Fruit fly (Drosophila melanogaster) whole organism, wandering third instar larva: ENCODE measurements around the gene cert.

Source experiments
- Abd-B ChIP-seq: fragments of >200 bp; optimal IDR thresholded peaks from 2 replicates; lab custom pipeline; 2017; ENCODE audit warnings: missing biosample characterization, missing genetic modification characterization
- CG32264 ChIP-seq: fragments of 200-800 bp; sonication (Bioruptor generic); optimal IDR thresholded peaks from 2 replicates; lab custom pipeline; 2016; ENCODE audit warnings: missing biosample characterization, missing genetic modification characterization
- CG9705 ChIP-seq: fragments of 200-800 bp; sonication (Bioruptor generic); optimal IDR thresholded peaks from 2 replicates; lab custom pipeline; 2018; ENCODE audit warnings: missing biosample characterization, mild to moderate bottlenecking, missing genetic modification characterization
- Dfd ChIP-seq: fragments of >200 bp; optimal IDR thresholded peaks from 2 replicates; lab custom pipeline; 2017; ENCODE audit warnings: missing biosample characterization, missing genetic modification characterization
- Dif ChIP-seq: fragments of 200-275, 200-300 bp; sonication (Bioruptor generic); optimal IDR thresholded peaks from 2 replicates; lab custom pipeline; 2018; ENCODE audit warnings: missing biosample characterization, missing genetic modification characterization; ENCODE audit not compliant: partially characterized antibody
- GATAd ChIP-seq: sonication (Bioruptor generic); optimal IDR thresholded peaks from 2 replicates; lab custom pipeline; 2016; ENCODE audit warnings: missing biosample characterization, missing genetic modification characterization
- HLH106 ChIP-seq: fragments of 200-800 bp; optimal IDR thresholded peaks from 3 replicates; lab custom pipeline; 2019; ENCODE audit warnings: missing biosample characterization, mild to moderate bottlenecking, missing genetic modification characterization, moderate library complexity
- Hnf4 ChIP-seq: fragments of 200-800 bp; sonication (Bioruptor generic); optimal IDR thresholded peaks from 2 replicates; lab custom pipeline; 2016; ENCODE audit warnings: missing biosample characterization, mild to moderate bottlenecking, missing genetic modification characterization
- Hr83 ChIP-seq: fragments of 200-300 bp; sonication (Bioruptor generic); optimal IDR thresholded peaks from 2 replicates; lab custom pipeline; 2016; ENCODE audit warnings: missing biosample characterization, mild to moderate bottlenecking, missing genetic modification characterization, moderate library complexity; ENCODE audit not compliant: poor library complexity, severe bottlenecking
- Jra ChIP-seq: sonication (Bioruptor generic); optimal IDR thresholded peaks from 2 replicates; lab custom pipeline; 2016; ENCODE audit warnings: missing biosample characterization, missing genetic modification characterization
- Mio ChIP-seq: sonication (Bioruptor generic); optimal IDR thresholded peaks from 2 replicates; lab custom pipeline; 2016; ENCODE audit warnings: missing biosample characterization, missing genetic modification characterization
- Myc ChIP-seq: fragments of >200 bp; optimal IDR thresholded peaks from 2 replicates; lab custom pipeline; 2017
- N ChIP-seq: fragments of >200 bp; optimal IDR thresholded peaks from 2 replicates; lab custom pipeline; 2018; ENCODE audit warnings: missing biosample characterization, missing external identifiers, missing genetic modification characterization
- OdsH ChIP-seq: fragments of 200-800 bp; sonication (Bioruptor generic); optimal IDR thresholded peaks from 2 replicates; lab custom pipeline; 2016; ENCODE audit warnings: missing biosample characterization, mild to moderate bottlenecking, missing genetic modification characterization
- Rel ChIP-seq, 2 experiments: fragments of 200-800 bp; sonication (Bioruptor generic) in 1 of 2; optimal IDR thresholded peaks; 2 replicates in 1 of 2; 3 replicates in 1 of 2; lab custom pipeline; 2016 to 2019; ENCODE audit warnings: mild to moderate bottlenecking in 2 of 2, missing biosample characterization in 2 of 2, missing genetic modification characterization in 2 of 2, moderate library complexity in 1 of 2
- Sp1 ChIP-seq: fragments of 200-800 bp; sonication (Bioruptor generic); optimal IDR thresholded peaks from 3 replicates; lab custom pipeline; 2019; ENCODE audit warnings: missing biosample characterization, mild to moderate bottlenecking, missing genetic modification characterization, moderate library complexity
- Vsx2 ChIP-seq: fragments of 200-300, 225-300 bp; sonication (Bioruptor generic); optimal IDR thresholded peaks from 2 replicates; lab custom pipeline; 2018; ENCODE audit warnings: missing biosample characterization, missing genetic modification characterization; ENCODE audit not compliant: partially characterized antibody
- br ChIP-seq: fragments of 200-800 bp; sonication (Bioruptor generic); optimal IDR thresholded peaks from 2 replicates; lab custom pipeline; 2016; ENCODE audit warnings: missing biosample characterization, missing genetic modification characterization
- brk ChIP-seq: fragments of 200-800 bp; sonication (Bioruptor generic); optimal IDR thresholded peaks from 2 replicates; lab custom pipeline; 2016; ENCODE audit warnings: missing biosample characterization, mild to moderate bottlenecking, missing genetic modification characterization
- dmrt93B ChIP-seq: fragments of 200-800 bp; sonication (Bioruptor generic); optimal IDR thresholded peaks from 2 replicates; lab custom pipeline; 2018; ENCODE audit warnings: missing biosample characterization, mild to moderate bottlenecking, missing genetic modification characterization
- dsf ChIP-seq: sonication (Bioruptor generic); optimal IDR thresholded peaks from 2 replicates; lab custom pipeline; 2016; ENCODE audit warnings: missing biosample characterization, missing genetic modification characterization, borderline replicate concordance
- ey ChIP-seq: fragments of 200-800 bp; sonication (Bioruptor generic); optimal IDR thresholded peaks from 2 replicates; lab custom pipeline; 2016; ENCODE audit warnings: missing biosample characterization, missing genetic modification characterization
- fru ChIP-seq: fragments of 200-800 bp; sonication (Bioruptor generic); optimal IDR thresholded peaks from 3 replicates; lab custom pipeline; 2016; ENCODE audit warnings: missing biosample characterization, mild to moderate bottlenecking, missing genetic modification characterization
- h ChIP-seq: fragments of 200-800 bp; sonication (Bioruptor generic); optimal IDR thresholded peaks from 3 replicates; lab custom pipeline; 2016; ENCODE audit warnings: missing biosample characterization, mild to moderate bottlenecking, missing genetic modification characterization
- jim ChIP-seq: fragments of 175-275, 200-325 bp; sonication (Bioruptor generic); optimal IDR thresholded peaks from 2 replicates; lab custom pipeline; 2016; ENCODE audit warnings: missing biosample characterization, mild to moderate bottlenecking, missing genetic modification characterization
- lola ChIP-seq: fragments of >200 bp; optimal IDR thresholded peaks from 2 replicates; lab custom pipeline; 2017; ENCODE audit warnings: missing biosample characterization, missing genetic modification characterization
- pan ChIP-seq: fragments of >200 bp; optimal IDR thresholded peaks from 2 replicates; lab custom pipeline; 2017
- sv ChIP-seq: fragments of 200-800 bp; sonication (Bioruptor generic); optimal IDR thresholded peaks from 3 replicates; lab custom pipeline; 2016; ENCODE audit warnings: missing biosample characterization, missing genetic modification characterization
- tai ChIP-seq: sonication (Bioruptor generic); optimal IDR thresholded peaks from 2 replicates; lab custom pipeline; 2016; ENCODE audit warnings: missing biosample characterization, missing genetic modification characterization
- usp ChIP-seq: fragments of >200 bp; optimal IDR thresholded peaks from 2 replicates; lab custom pipeline; 2017; ENCODE audit warnings: missing biosample characterization, missing genetic modification characterization
- woc ChIP-seq: sonication (Bioruptor generic); optimal IDR thresholded peaks from 2 replicates; lab custom pipeline; 2016; ENCODE audit warnings: missing biosample characterization, mild to moderate bottlenecking, missing genetic modification characterization

Gene cert

DNA sequence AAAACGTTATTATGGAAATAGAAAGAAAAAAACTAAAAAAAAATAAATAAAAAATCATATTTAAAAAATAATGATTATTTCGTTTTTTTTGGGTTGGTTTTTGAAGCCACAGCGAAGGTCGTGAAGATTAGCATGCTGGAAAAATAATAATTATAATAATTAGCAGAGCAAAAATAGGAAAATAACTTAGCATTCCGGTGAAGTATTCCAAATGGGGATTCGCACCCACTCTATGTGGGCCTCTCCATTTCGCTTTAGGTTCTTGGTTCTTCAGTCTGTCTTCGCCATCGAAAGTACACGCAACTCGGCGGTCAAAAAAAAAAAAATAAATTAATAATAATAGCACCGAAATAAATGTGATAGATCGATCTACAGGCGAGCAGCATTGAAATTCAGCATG, 38.6 kb upstream of the cert start, which contains the start of gene CG34462:
CG34462 (plus strand) TSS at position 301 of the 400 bp plus-strand sequence.
- TF ChIP-seq h (GFP tag; lab: Kevin White, UChicago) (no peak), N (no peak), Jra (GFP tag; lab: Kevin White, UChicago) (no peak), Hnf4 (GFP tag; lab: Kevin White, UChicago) (no peak), Hr83 (no peak), tai (no peak), usp (GFP tag; lab: Kevin White, UChicago) (no peak), pan (lab: Kevin White, UChicago) (no peak), Myc (lab: Kevin White, UChicago) (no peak), Vsx2 (GFP tag; lab: Kevin White, UChicago) (no peak), HLH106 (tag; lab: Kevin White, UChicago) (no peak), CG9705 (GFP tag; lab: Kevin White, UChicago) (no peak), br (GFP tag; lab: Kevin White, UChicago) (no peak), ey (GFP tag; lab: Kevin White, UChicago) (no peak), lola (no peak), Dfd (GFP tag; lab: Kevin White, UChicago) (no peak), jim (GFP tag; lab: Kevin White, UChicago) (no peak)
- TF ChIP-seq, all 38 proteins: peak for 0

DNA sequence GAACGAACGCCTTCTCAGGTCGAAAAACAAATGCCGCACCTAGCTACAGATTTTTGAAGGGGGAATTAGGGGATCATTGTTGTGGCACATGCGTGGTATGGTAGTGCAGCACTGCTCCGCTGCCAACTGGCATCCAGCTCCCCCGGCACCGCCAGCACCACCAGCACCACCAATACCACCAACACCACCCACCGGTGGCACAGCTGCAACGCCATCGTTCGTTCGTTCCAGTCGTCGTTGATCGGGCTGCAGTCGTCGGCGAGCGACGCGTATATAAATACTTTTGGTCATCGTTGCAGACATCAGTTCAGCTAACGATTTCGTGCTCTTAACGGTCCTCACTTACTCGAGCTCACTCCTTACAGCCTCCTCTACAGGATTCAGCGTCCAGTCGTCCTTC, 35.9 kb upstream of the cert start, which contains the start of gene CG34461:
CG34461 (plus strand) TSS at position 301 of the 400 bp plus-strand sequence.
- TF ChIP-seq usp (GFP tag; lab: Kevin White, UChicago) (no peak), Mio (no peak), lola (no peak), brk (GFP tag; lab: Kevin White, UChicago) (no peak), GATAd (GFP tag; lab: Kevin White, UChicago) (no peak), Rel (GFP tag; optimal IDR thresholded peaks at IDR 0.05; lab: Kevin White, UChicago) (no peak), Rel (tag; optimal IDR thresholded peaks at IDR 0.05; lab: Kevin White, UChicago) (no peak), woc (GFP tag; lab: Kevin White, UChicago) (no peak)

DNA sequence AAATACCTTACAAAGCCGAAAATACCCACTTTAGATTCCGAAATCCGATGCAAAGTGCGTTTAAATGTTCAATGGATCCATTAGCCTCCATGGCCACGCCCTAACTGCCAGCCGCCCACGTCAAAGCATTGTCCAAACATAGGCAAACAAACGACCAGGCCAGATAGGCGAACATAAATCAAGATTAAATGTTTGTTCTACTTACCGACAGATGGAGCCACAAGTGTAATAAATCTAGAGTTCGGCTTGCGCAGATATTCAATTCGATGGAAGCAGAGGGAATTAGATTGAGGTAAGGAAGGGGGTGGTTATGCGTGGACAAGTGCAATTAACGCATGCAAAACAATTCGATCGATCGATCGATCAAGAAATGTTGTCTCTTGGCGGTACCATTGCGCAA, 34.1 kb upstream of the cert start:
- TF ChIP-seq Hnf4 (GFP tag; lab: Kevin White, UChicago) (no peak), Myc (lab: Kevin White, UChicago) (no peak), Dif (GFP tag; lab: Kevin White, UChicago) (no peak), CG32264 (GFP tag; lab: Kevin White, UChicago) (no peak), tai (no peak)

DNA sequence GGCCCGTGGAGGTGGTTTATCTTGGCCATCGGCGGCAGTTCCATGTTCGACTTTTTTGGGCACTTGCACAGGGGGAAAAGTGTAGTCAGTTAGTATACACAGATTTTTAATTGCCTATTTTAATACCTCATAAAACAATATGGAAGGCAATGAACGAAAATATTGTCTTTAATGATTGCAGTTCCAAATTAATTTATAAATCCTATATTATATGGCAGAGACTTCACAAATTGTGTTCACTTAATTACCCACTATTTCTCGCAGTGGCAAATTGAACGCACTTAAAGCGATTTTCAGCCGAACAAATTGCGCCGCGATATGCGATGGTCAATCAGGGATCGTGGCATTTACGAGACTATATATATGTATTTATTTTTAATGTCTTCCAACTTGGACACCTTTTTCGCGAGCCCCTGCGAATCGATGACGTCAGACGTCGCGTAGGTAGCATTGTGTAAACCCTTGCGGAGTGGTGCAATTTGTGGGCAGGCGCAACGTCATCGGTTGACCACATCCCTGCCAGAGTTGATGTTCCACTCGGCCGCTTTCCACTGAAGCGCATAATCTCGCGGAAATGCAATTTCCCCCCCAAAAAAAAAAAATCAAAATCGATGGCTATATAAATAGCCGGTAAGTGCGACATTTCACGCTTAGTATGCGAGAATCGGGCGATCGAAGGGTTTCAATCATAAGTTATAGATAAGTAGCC, 30.6 kb upstream of the cert start, which contains the start of gene CG13670:
CG13670 (plus strand) TSS at position 659 of the 709 bp plus-strand sequence.
- TF ChIP-seq Myc (lab: Kevin White, UChicago) (no peak), h (GFP tag; lab: Kevin White, UChicago) (peak; percentile 37), HLH106 (tag; lab: Kevin White, UChicago) (peak; percentile 28), OdsH (GFP tag; lab: Kevin White, UChicago) (no peak), dmrt93B (GFP tag; lab: Kevin White, UChicago) (peak; percentile 8), Abd-B (GFP tag; lab: Kevin White, UChicago) (no peak), Hnf4 (GFP tag; lab: Kevin White, UChicago) (no peak), sv (GFP tag; lab: Kevin White, UChicago) (no peak), dsf (GFP tag; lab: Kevin White, UChicago) (no peak), Jra (GFP tag; lab: Kevin White, UChicago) (no peak), usp (GFP tag; lab: Kevin White, UChicago) (no peak), N (no peak), tai (no peak), fru (no peak), Sp1 (GFP tag; lab: Kevin White, UChicago) (no peak)
